Worm (Caenorhabditis elegans) whole organism, L1 larva: ENCODE measurements around the gene F25H9.2.
A peak's percentile ranks its signal among the peaks of the same experiment; 100 is the strongest.

Experiments used
- aly-2 ChIP-seq: fragments of 150-350 bp; optimal IDR thresholded peaks from 2 replicates; lab custom pipeline; 2014; ENCODE audit warnings: missing biosample characterization, missing genetic modification characterization
- dpl-1 ChIP-seq, 3 experiments: fragments of 150-350 bp in 2 of 3; sonication (generic microtip) in 1 of 3; optimal IDR thresholded peaks; 2 replicates each; lab custom pipeline; 2014 to 2017; ENCODE audit warnings: missing biosample characterization in 3 of 3, missing genetic modification characterization in 3 of 3, missing genetic modification reagents in 3 of 3
- fkh-10 ChIP-seq: sonication (generic microtip); optimal IDR thresholded peaks from 2 replicates; lab custom pipeline; 2017; ENCODE audit warnings: missing biosample characterization, missing genetic modification reagents, missing genetic modification characterization
- grh-1 ChIP-seq: fragments of 200-800 bp; sonication (Bioruptor generic); IDR thresholded peaks from 2 replicates; pipeline ENCODE4 v1.3.6; 2022; ENCODE audit warnings: missing genetic modification reagents, missing genetic modification characterization, missing compliant biosample characterization
- hlh-17 ChIP-seq: fragments of 200-800 bp; sonication (Bioruptor generic); optimal IDR thresholded peaks from 2 replicates; lab custom pipeline; 2018; ENCODE audit warnings: missing genetic modification characterization, mild to moderate bottlenecking, missing compliant biosample characterization, moderate library complexity, borderline replicate concordance
- lin-13 ChIP-seq: fragments of 150-350 bp; optimal IDR thresholded peaks from 2 replicates; lab custom pipeline; 2014; ENCODE audit warnings: missing biosample characterization, missing genetic modification reagents, missing genetic modification characterization
- lin-15B ChIP-seq: fragments of 150-350 bp; sonication (generic microtip); optimal IDR thresholded peaks from 3 replicates; lab custom pipeline; 2014; ENCODE audit warnings: missing biosample characterization, missing genetic modification characterization
- nhr-11 ChIP-seq: fragments of 150-350 bp; optimal IDR thresholded peaks from 2 replicates; lab custom pipeline; 2014; ENCODE audit warnings: missing biosample characterization, missing genetic modification characterization
- nhr-85 ChIP-seq: sonication (generic microtip); peaks from one replicate; lab custom pipeline; 2016; ENCODE audit warnings: missing genetic modification characterization, inconsistent platforms, missing compliant biosample characterization
- tlp-1 ChIP-seq: fragments of 150-350 bp; optimal IDR thresholded peaks from 2 replicates; lab custom pipeline; 2014; ENCODE audit warnings: missing biosample characterization, missing genetic modification characterization
- unc-62 ChIP-seq: fragments of 150-350 bp; optimal IDR thresholded peaks from 2 replicates; lab custom pipeline; 2014; ENCODE audit warnings: missing biosample characterization, missing genetic modification reagents, missing genetic modification characterization

DNA sequence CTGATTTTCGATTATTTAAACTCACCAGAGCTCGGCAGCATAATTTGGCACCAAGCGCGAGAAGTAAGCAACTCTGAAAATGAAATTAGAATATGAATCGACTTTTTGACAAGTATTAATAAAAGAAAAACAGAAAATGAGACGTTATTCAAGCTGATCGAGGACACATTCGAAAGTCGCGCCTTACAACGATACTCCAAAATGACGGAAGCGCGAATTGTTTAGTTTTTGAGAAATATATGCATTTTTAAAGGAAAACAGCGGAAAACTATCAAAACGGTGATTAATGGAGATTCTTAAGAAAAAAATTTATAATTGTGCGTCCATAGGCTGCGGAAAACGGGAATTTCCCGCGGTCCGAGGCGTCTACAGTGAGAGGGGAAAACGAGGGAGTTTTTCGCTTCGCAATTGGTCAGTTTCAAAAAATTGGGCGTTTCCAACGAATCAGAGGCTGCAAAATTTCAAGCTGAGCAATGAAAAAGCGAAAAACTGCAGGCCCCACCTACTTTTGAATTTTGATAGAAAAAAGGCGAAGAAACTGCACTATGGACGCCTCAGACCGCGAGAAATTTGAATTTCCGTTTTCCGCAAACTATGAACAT is 20.3 kb upstream of the F25H9.2 start, which contains the start of gene mes-4:
- TF ChIP-seq grh-1: no peak
- no peak for TF ChIP-seq nhr-11 (tag; lab: Kevin White, UChicago)
- no peak for TF ChIP-seq fkh-10 (GFP tag; lab: Kevin White, UChicago)
- no peak for TF ChIP-seq lin-15B (tag; lab: Kevin White, UChicago)
- TF ChIP-seq unc-62 (GFP tag; lab: Kevin White, UChicago): no peak
- peak; percentile 62 to 86 (median 81) for TF ChIP-seq dpl-1 (GFP tag; optimal IDR thresholded peaks at IDR 0.05; lab: Kevin White, UChicago)
- TF ChIP-seq tlp-1: no peak
- TF ChIP-seq lin-13 (GFP tag; lab: Kevin White, UChicago): no peak
- no peak for TF ChIP-seq hlh-17 (GFP tag; lab: Kevin White, UChicago)
- TF ChIP-seq aly-2: no peak
- TF ChIP-seq nhr-85 (tag; lab: Kevin White, UChicago): no peak
